Worm (Caenorhabditis elegans) whole organism, mixed stage, embryonic: ENCODE measurements around the gene nhr-186.

Experiments used
- M03D4.4 ChIP-seq: sonication (generic microtip); optimal IDR thresholded peaks from 2 replicates; lab custom pipeline; 2017; ENCODE audit warnings: mild to moderate bottlenecking, missing genetic modification characterization, missing compliant biosample characterization
- bed-3 ChIP-seq: fragments of 200-800 bp; sonication (Bioruptor generic); optimal IDR thresholded peaks from 3 replicates; lab custom pipeline; 2018; ENCODE audit warnings: mild to moderate bottlenecking, missing genetic modification characterization, moderate library complexity, missing compliant biosample characterization
- blmp-1 ChIP-seq: fragments of 150-350 bp; optimal IDR thresholded peaks from 2 replicates; lab custom pipeline; 2014; ENCODE audit warnings: missing biosample characterization, missing genetic modification characterization
- ceh-39 ChIP-seq: fragments of 150-350 bp; optimal IDR thresholded peaks from 2 replicates; lab custom pipeline; 2014; ENCODE audit warnings: missing biosample characterization, missing genetic modification characterization
- ceh-43 ChIP-seq: fragments of 200-800 bp; sonication (Bioruptor generic); optimal IDR thresholded peaks from 2 replicates; lab custom pipeline; 2018; ENCODE audit warnings: mild to moderate bottlenecking, missing genetic modification characterization, moderate library complexity, missing compliant biosample characterization
- ceh-83 ChIP-seq: fragments of 200-800 bp; sonication (Bioruptor generic); optimal IDR thresholded peaks from 2 replicates; lab custom pipeline; 2018; ENCODE audit warnings: mild to moderate bottlenecking, missing genetic modification characterization, missing compliant biosample characterization
- ces-1 ChIP-seq: fragments of 150-350 bp; optimal IDR thresholded peaks from 2 replicates; lab custom pipeline; 2014; ENCODE audit warnings: missing biosample characterization, missing genetic modification reagents, missing genetic modification characterization
- drap-1 ChIP-seq: fragments of 200-800 bp; sonication (Bioruptor generic); optimal IDR thresholded peaks from 3 replicates; lab custom pipeline; 2018; ENCODE audit warnings: mild to moderate bottlenecking, missing genetic modification characterization, missing compliant biosample characterization
- elt-1 ChIP-seq: sonication (generic microtip); optimal IDR thresholded peaks from 2 replicates; lab custom pipeline; 2017; ENCODE audit warnings: missing genetic modification characterization, mild to moderate bottlenecking, missing compliant biosample characterization, antibody characterized with exemption, moderate library complexity, borderline replicate concordance; ENCODE audit not compliant: insufficient read depth
- elt-3 ChIP-seq: fragments of 150-350 bp; optimal IDR thresholded peaks from 2 replicates; lab custom pipeline; 2014; ENCODE audit warnings: missing biosample characterization, missing genetic modification characterization
- ham-2 ChIP-seq: fragments of 200-800 bp; sonication (Bioruptor generic); optimal IDR thresholded peaks from 2 replicates; lab custom pipeline; 2018; ENCODE audit warnings: mild to moderate bottlenecking, missing genetic modification characterization, missing compliant biosample characterization
- lin-13 ChIP-seq: fragments of 150-350 bp; optimal IDR thresholded peaks from 2 replicates; lab custom pipeline; 2014; ENCODE audit warnings: missing biosample characterization, missing genetic modification characterization
- lin-32 ChIP-seq: fragments of 200-800 bp; sonication (Bioruptor generic); optimal IDR thresholded peaks from 2 replicates; lab custom pipeline; 2018; ENCODE audit warnings: mild to moderate bottlenecking, missing genetic modification characterization, missing compliant biosample characterization
- lsy-2 ChIP-seq: fragments of 150-350 bp; optimal IDR thresholded peaks from 2 replicates; lab custom pipeline; 2014; ENCODE audit warnings: missing biosample characterization, missing genetic modification characterization
- mab-5 ChIP-seq: fragments of 150-350 bp; optimal IDR thresholded peaks from 2 replicates; lab custom pipeline; 2014; ENCODE audit warnings: missing biosample characterization, missing genetic modification characterization
- mep-1 ChIP-seq: fragments of 150-350 bp; optimal IDR thresholded peaks from 2 replicates; lab custom pipeline; 2017; ENCODE audit warnings: missing biosample characterization, missing genetic modification reagents, missing genetic modification characterization, inconsistent platforms
- mls-2 ChIP-seq: sonication (generic microtip); optimal IDR thresholded peaks from 2 replicates; lab custom pipeline; 2016; ENCODE audit warnings: mild to moderate bottlenecking, missing genetic modification characterization, moderate library complexity, missing compliant biosample characterization
- nhr-12 ChIP-seq: fragments of 150-350 bp; optimal IDR thresholded peaks from 2 replicates; lab custom pipeline; 2014; ENCODE audit warnings: missing biosample characterization, missing genetic modification characterization
- nhr-2 ChIP-seq: fragments of 150-350 bp; optimal IDR thresholded peaks from 2 replicates; lab custom pipeline; 2014; ENCODE audit warnings: missing biosample characterization, missing genetic modification characterization
- nhr-237 ChIP-seq: fragments of 150-350 bp; optimal IDR thresholded peaks from 2 replicates; lab custom pipeline; 2014; ENCODE audit warnings: missing biosample characterization, missing genetic modification characterization
- nhr-28 ChIP-seq: fragments of 150-350 bp; optimal IDR thresholded peaks from 2 replicates; lab custom pipeline; 2014; ENCODE audit warnings: missing biosample characterization, missing genetic modification characterization
- pha-4 ChIP-seq: fragments of 150-350 bp; optimal IDR thresholded peaks from 2 replicates; lab custom pipeline; 2018; ENCODE audit warnings: missing biosample characterization, missing genetic modification reagents, missing genetic modification characterization
- sem-2 ChIP-seq: fragments of 200-800 bp; sonication (Bioruptor generic); optimal IDR thresholded peaks from 2 replicates; lab custom pipeline; 2018; ENCODE audit warnings: mild to moderate bottlenecking, missing genetic modification characterization, missing compliant biosample characterization
- snpc-4 ChIP-seq: fragments of 150-350 bp; optimal IDR thresholded peaks from 2 replicates; lab custom pipeline; 2014; ENCODE audit warnings: missing biosample characterization, missing genetic modification characterization
- sptf-1 ChIP-seq: sonication (generic microtip); optimal IDR thresholded peaks from 2 replicates; lab custom pipeline; 2017; ENCODE audit warnings: mild to moderate bottlenecking, missing genetic modification characterization, moderate library complexity, missing compliant biosample characterization
- tbx-8 ChIP-seq: fragments of 200-800 bp; sonication (Bioruptor generic); optimal IDR thresholded peaks from 2 replicates; lab custom pipeline; 2018; ENCODE audit warnings: mild to moderate bottlenecking, missing genetic modification characterization, moderate library complexity, missing compliant biosample characterization
- unc-120 ChIP-seq: sonication (generic microtip); optimal IDR thresholded peaks from 2 replicates; lab custom pipeline; 2017; ENCODE audit warnings: missing genetic modification characterization, missing compliant biosample characterization; ENCODE audit not compliant: poor library complexity, severe bottlenecking
- unc-39 ChIP-seq: fragments of 150-350 bp; optimal IDR thresholded peaks from 2 replicates; lab custom pipeline; 2014; ENCODE audit warnings: missing biosample characterization, missing genetic modification characterization
- unc-62 ChIP-seq: fragments of 150-350 bp; optimal IDR thresholded peaks from 2 replicates; lab custom pipeline; 2014; ENCODE audit warnings: missing biosample characterization, missing genetic modification reagents, missing genetic modification characterization
- zip-8 ChIP-seq: fragments of 150-350 bp; optimal IDR thresholded peaks from 2 replicates; lab custom pipeline; 2014; ENCODE audit warnings: missing biosample characterization, missing genetic modification characterization
- ztf-11 ChIP-seq: fragments of 150-350 bp; optimal IDR thresholded peaks from 2 replicates; lab custom pipeline; 2014; ENCODE audit warnings: missing biosample characterization, missing genetic modification characterization

Gene nhr-186

ce11 chrV:3892361-3892904 is 37.7 kb upstream of the nhr-186 start, which contains the start of gene C17E7.4:
Gene C17E7.4, plus strand, starts transcription at chrV:3892854.
- TF ChIP-seq blmp-1 (tag; lab: Kevin White, UChicago): no peak

ce11 chrV:3891919-3892318 is 37.2 kb upstream of the nhr-186 start, which contains the start of gene C17E7.12:
Gene C17E7.12, minus strand, starts transcription at chrV:3892019.
- no peak for TF ChIP-seq unc-120 (tag; lab: Kevin White, UChicago)
- TF ChIP-seq snpc-4 (tag; lab: Kevin White, UChicago): no peak
- no peak for TF ChIP-seq unc-39 (tag; lab: Kevin White, UChicago)
- TF ChIP-seq elt-3 (tag; lab: Kevin White, UChicago): no peak
- TF ChIP-seq sptf-1: no peak
- no peak for TF ChIP-seq lin-32 (GFP tag; lab: Kevin White, UChicago)
- no peak for TF ChIP-seq mls-2
- TF ChIP-seq mep-1 (tag; lab: Kevin White, UChicago): no peak

- TF ChIP-seq tbx-8 (GFP tag; lab: Kevin White, UChicago) (no peak), ham-2 (GFP tag; lab: Kevin White, UChicago) (no peak), mls-2 (no peak), ceh-83 (no peak), nhr-237 (no peak), blmp-1 (tag; lab: Kevin White, UChicago) (no peak), nhr-12 (tag; lab: Kevin White, UChicago) (no peak), unc-39 (tag; lab: Kevin White, UChicago) (no peak), mep-1 (tag; lab: Kevin White, UChicago) (no peak), nhr-28 (no peak), elt-3 (tag; lab: Kevin White, UChicago) (no peak), bed-3 (GFP tag; lab: Kevin White, UChicago) (no peak), snpc-4 (tag; lab: Kevin White, UChicago) (no peak), drap-1 (GFP tag; lab: Kevin White, UChicago) (no peak), pha-4 (tag; lab: Kevin White, UChicago) (no peak), ceh-39 (tag; lab: Kevin White, UChicago) (no peak), sptf-1 (no peak), mab-5 (tag; lab: Kevin White, UChicago) (no peak), elt-1 (tag; lab: Kevin White, UChicago) (no peak), lin-32 (GFP tag; lab: Kevin White, UChicago) (no peak)
Measured at ce11 chrV:3890761-3891160, 36.0 kb upstream of the nhr-186 start, which contains the start of gene C17E7.9. Gene C17E7.9, minus strand, starts transcription at chrV:3890861.

- TF ChIP-seq lsy-2 (tag; lab: Kevin White, UChicago): no peak
Measured at ce11 chrV:3889113-3889512, 34.4 kb upstream of the nhr-186 start, which contains the start of gene C17E7.13. Gene C17E7.13, minus strand, starts transcription at chrV:3889288.

ce11 chrV:3886104-3886503 is 31.4 kb upstream of the nhr-186 start, which contains the start of gene nhr-124:
Gene nhr-124, minus strand, starts transcription at chrV:3886204.
- TF ChIP-seq nhr-12 (tag; lab: Kevin White, UChicago) (no peak), lsy-2 (tag; lab: Kevin White, UChicago) (no peak), ceh-39 (tag; lab: Kevin White, UChicago) (no peak), mep-1 (tag; lab: Kevin White, UChicago) (no peak), bed-3 (GFP tag; lab: Kevin White, UChicago) (no peak), elt-1 (tag; lab: Kevin White, UChicago) (no peak), unc-39 (tag; lab: Kevin White, UChicago) (no peak), tbx-8 (GFP tag; lab: Kevin White, UChicago) (no peak), zip-8 (tag; lab: Kevin White, UChicago) (no peak), ceh-43 (no peak), mab-5 (tag; lab: Kevin White, UChicago) (no peak), blmp-1 (tag; lab: Kevin White, UChicago) (no peak), sem-2 (no peak), nhr-2 (no peak), drap-1 (GFP tag; lab: Kevin White, UChicago) (no peak), ztf-11 (tag; lab: Kevin White, UChicago) (no peak), nhr-28 (no peak), ces-1 (GFP tag; lab: Kevin White, UChicago) (no peak)

- TF ChIP-seq lin-32 (GFP tag; lab: Kevin White, UChicago) (no peak), M03D4.4 (tag; lab: Kevin White, UChicago) (no peak), tbx-8 (GFP tag; lab: Kevin White, UChicago) (no peak), drap-1 (GFP tag; lab: Kevin White, UChicago) (no peak), sem-2 (no peak), nhr-12 (tag; lab: Kevin White, UChicago) (no peak), ztf-11 (tag; lab: Kevin White, UChicago) (no peak), unc-62 (no peak), snpc-4 (tag; lab: Kevin White, UChicago) (no peak), lin-13 (tag; lab: Kevin White, UChicago) (no peak), ham-2 (GFP tag; lab: Kevin White, UChicago) (no peak), ceh-39 (tag; lab: Kevin White, UChicago) (no peak), ces-1 (GFP tag; lab: Kevin White, UChicago) (no peak), lsy-2 (tag; lab: Kevin White, UChicago) (no peak), elt-3 (tag; lab: Kevin White, UChicago) (no peak), nhr-237 (no peak), unc-120 (tag; lab: Kevin White, UChicago) (no peak), elt-1 (tag; lab: Kevin White, UChicago) (no peak)
Measured at ce11 chrV:3884550-3884949, 29.8 kb upstream of the nhr-186 start.
